Worm (Caenorhabditis elegans): ENCODE measurements around the gene F01D5.8.

The F01D5.8 gene

DNA sequence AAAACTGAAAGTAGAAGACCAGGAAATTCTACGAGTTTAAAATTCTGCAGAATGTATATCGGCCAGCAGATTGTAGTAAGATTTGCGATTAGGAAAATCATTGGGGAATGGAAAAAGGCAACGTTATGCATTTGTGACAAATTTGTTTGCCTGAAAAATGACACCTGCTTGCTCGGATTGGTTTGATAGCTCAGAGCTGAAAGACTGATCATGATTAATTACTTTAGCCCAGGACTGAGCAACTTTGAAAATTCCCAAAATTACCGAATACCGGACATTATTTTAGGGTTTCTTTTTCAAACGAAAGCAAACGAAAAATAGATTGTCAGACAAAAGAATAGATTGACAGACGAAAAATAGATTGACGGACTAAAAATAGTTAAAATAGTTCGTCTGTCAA, 26.0 kb upstream of the F01D5.8 start, which contains the start of gene sre-47:
sre-47 (minus strand) TSS at position 101 of the 400 bp plus-strand sequence.
- TF ChIP-seq nhr-77 (tag; optimal IDR thresholded peaks at IDR 0.05): no peak
- TF ChIP-seq hmg-11 (tag; optimal IDR thresholded peaks at IDR 0.05): no peak
- TF ChIP-seq nhr-67 (tag; optimal IDR thresholded peaks at IDR 0.05): no peak
- no peak for TF ChIP-seq jun-1 (tag; optimal IDR thresholded peaks at IDR 0.05)
- TF ChIP-seq nhr-43 (tag; optimal IDR thresholded peaks at IDR 0.05; ENCODE audit: poor library complexity, severe bottlenecking): no peak
- no peak for TF ChIP-seq skn-1 (tag; optimal IDR thresholded peaks at IDR 0.05)
- TF ChIP-seq eor-1 (tag; optimal IDR thresholded peaks at IDR 0.05): no peak
- TF ChIP-seq ceh-82 (tag; optimal IDR thresholded peaks at IDR 0.05): no peak
- no peak for TF ChIP-seq ztf-4 (tag; optimal IDR thresholded peaks at IDR 0.05)
- no peak for TF ChIP-seq nhr-237 (tag; optimal IDR thresholded peaks at IDR 0.05)
- no peak for TF ChIP-seq nhr-12 (tag; optimal IDR thresholded peaks at IDR 0.05)

DNA sequence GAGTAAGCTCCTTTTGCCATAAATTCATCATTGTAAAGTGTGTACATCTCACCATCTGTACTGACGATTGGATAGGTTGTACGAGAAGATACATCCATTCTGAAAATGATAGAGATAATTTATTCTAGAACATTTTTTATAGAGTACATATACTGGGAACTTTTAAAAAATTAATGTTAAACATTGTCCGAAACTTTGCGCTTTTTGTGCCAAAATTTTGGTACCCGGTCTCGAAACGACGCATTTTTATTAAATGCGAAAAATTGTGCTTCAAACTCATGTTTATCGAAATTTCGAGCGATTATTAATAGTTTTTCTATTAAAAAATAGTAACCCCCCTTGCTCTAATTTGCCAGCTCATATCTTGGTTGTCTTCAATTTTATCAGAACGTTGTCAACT, 18.8 kb upstream of the F01D5.8 start, which contains the start of gene Y39G8B.5:
Y39G8B.5 (minus strand) TSS at position 101 of the 400 bp plus-strand sequence.
- TF ChIP-seq ceh-82 (tag; optimal IDR thresholded peaks at IDR 0.05): no peak
- no peak for TF ChIP-seq ceh-28 (tag; optimal IDR thresholded peaks at IDR 0.05)
- TF ChIP-seq skn-1 (tag; optimal IDR thresholded peaks at IDR 0.05): no peak
- no peak for TF ChIP-seq ztf-4 (tag; optimal IDR thresholded peaks at IDR 0.05)
- no peak for TF ChIP-seq aly-2 (tag; optimal IDR thresholded peaks at IDR 0.05)
- TF ChIP-seq nhr-12 (tag; optimal IDR thresholded peaks at IDR 0.05): no peak
- no peak for TF ChIP-seq snpc-4 (tag; optimal IDR thresholded peaks at IDR 0.05)

DNA sequence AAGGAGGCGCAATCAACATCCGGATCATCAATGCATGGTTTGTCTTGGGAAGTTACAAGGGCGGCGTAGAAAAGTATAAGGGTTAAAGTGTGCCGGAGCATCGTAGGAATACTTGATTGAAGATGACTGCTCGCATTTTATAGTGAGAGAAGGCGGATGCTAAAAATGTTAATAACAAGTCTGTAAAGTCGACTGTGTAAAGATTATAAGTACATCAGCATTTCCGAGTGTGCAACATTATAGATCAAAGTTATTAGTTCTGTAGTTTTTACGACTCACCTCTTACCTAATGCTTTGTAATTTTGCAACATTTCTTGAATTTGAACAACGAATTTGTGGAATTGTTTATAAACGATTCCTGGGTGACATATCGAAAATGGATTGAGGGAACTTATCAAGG, 15.6 kb upstream of the F01D5.8 start, which contains the start of gene Y39G8B.7:
Y39G8B.7 (minus strand) TSS at position 101 of the 400 bp plus-strand sequence.
- TF ChIP-seq egl-27 (tag; optimal IDR thresholded peaks at IDR 0.05) (no peak), nhr-28 (tag; optimal IDR thresholded peaks at IDR 0.05) (no peak)

DNA sequence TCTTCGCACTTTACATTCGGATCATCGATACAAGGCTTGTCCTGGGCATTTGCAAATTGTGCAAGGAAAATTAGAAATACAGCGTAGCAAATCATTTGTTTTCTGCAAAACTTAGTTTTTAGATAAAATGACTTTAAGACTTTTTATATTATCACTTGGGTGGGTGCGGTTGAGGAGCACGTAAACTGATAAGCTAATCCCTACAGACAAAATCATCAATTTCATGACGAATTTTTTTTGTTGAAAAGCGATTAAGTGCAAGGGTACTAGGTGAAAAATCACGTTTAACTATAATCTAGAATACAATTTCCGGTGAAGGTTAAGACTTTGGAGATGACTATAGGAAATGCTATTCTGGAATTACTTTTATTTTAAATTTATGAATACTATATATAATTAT, 13.0 kb upstream of the F01D5.8 start, which contains the start of gene F01D5.1:
F01D5.1 (minus strand) TSS at position 105 of the 400 bp plus-strand sequence.
- peak; percentile 75 for TF ChIP-seq elt-2 (tag; optimal IDR thresholded peaks at IDR 0.05)
- peak; percentile 64 for TF ChIP-seq pqm-1 (tag; optimal IDR thresholded peaks at IDR 0.05)
- no peak for TF ChIP-seq nhr-25 (tag; optimal IDR thresholded peaks at IDR 0.05)

DNA sequence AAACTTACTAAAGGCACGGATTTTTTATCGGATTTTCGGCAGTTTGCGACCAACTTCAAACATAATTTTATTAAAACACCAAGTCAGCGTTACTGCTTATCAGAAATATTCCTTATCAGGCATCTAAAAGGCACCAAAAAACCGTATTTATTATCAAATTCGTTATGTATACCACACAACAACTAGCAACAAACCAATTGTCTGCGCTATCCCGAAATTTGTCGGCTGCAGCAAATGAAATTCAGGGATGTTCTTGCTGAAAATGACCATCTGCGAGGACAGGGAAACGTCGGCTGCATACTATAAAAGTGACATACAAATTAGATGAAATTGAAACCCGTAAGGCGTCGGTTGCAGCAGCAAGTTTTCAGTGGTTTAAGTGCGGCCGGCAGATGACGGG, 12.5 kb upstream of the F01D5.8 start:
- TF ChIP-seq pqm-1 (tag; optimal IDR thresholded peaks at IDR 0.05) (peak; percentile 35), elt-3 (tag; optimal IDR thresholded peaks at IDR 0.05) (no peak)

DNA sequence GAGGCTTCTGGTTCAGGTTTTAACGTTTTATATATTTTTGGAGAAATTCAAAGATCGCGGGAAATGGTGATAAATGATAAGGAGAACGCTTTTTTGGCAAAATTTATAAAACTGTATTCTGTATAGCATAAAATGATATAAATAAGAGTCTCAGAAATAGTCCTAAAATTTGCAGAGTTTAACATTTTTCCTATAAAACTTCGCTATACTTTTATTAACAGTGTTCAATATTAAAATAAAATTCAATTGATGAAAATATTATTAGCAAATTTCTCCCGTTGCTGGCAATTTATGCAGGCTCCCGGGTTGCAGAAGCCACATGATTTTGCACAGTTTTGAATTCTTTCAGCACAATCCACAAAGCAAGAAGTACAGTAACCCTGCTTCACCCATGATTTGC, 11.5 kb upstream of the F01D5.8 start, which contains the start of gene F01D5.2:
F01D5.2 (minus strand) TSS at position 101 of the 400 bp plus-strand sequence.
- no peak for TF ChIP-seq lsy-12 (tag; optimal IDR thresholded peaks at IDR 0.05)
- no peak for TF ChIP-seq unc-62 (GFP tag; optimal IDR thresholded peaks at IDR 0.05)
- no peak for TF ChIP-seq nfya-1 (tag; optimal IDR thresholded peaks at IDR 0.05; ENCODE audit: insufficient read depth)
- TF ChIP-seq nhr-28 (tag; optimal IDR thresholded peaks at IDR 0.05): no peak
- no peak for TF ChIP-seq eor-1 (tag; optimal IDR thresholded peaks at IDR 0.05)
- no peak for TF ChIP-seq mdl-1 (tag; optimal IDR thresholded peaks at IDR 0.05)
- no peak for TF ChIP-seq ZK546.5 (tag; optimal IDR thresholded peaks at IDR 0.05)
- no peak for TF ChIP-seq ztf-4 (tag; optimal IDR thresholded peaks at IDR 0.05)
- no peak for TF ChIP-seq pha-4 (tag; optimal IDR thresholded peaks at IDR 0.05)
- no peak for TF ChIP-seq nhr-11 (tag; optimal IDR thresholded peaks at IDR 0.05)
- no peak for TF ChIP-seq pqm-1 (tag; optimal IDR thresholded peaks at IDR 0.05)
- no peak for TF ChIP-seq fkh-2 (tag; optimal IDR thresholded peaks at IDR 0.05)
- TF ChIP-seq elt-3 (tag; optimal IDR thresholded peaks at IDR 0.05): no peak
- TF ChIP-seq nhr-25 (tag; optimal IDR thresholded peaks at IDR 0.05): no peak
- TF ChIP-seq nhr-23 (tag; optimal IDR thresholded peaks at IDR 0.05): no peak
- TF ChIP-seq R02D3.7 (tag; optimal IDR thresholded peaks at IDR 0.05): no peak
- no peak for TF ChIP-seq nhr-67 (tag; optimal IDR thresholded peaks at IDR 0.05)

DNA sequence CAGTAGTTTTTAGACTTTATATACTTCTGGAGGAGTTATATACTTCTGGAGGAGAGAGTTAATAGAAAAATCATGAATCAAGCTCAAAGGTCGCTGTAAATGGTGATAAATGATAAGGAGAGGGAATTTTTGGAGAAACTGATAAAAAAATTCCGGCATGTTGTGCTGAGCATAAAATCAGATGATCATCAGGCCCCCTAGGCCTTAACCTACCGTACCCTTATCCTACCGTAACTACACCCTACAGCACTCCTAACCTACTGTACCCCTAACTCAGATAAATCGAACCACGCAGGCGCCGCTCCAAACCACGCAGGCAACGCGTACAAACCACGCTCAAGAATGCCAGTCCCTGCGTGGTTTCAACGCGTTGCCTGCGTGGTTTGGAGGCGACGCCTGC, 10.5 kb upstream of the F01D5.8 start, which contains the start of gene F01D5.3:
F01D5.3 (minus strand) TSS at position 101 of the 400 bp plus-strand sequence.
- peak; percentile 42 for TF ChIP-seq elt-2 (tag; optimal IDR thresholded peaks at IDR 0.05)
